Fruit fly (Drosophila melanogaster): Measurements from ENCODE around the gene b.

b gene

dm6 chr2L:13778648-13779047 is 42.4 kb upstream of the b start (continued):
- TF ChIP-seq CG6765 (GFP tag; optimal IDR thresholded peaks at IDR 0.05), result no peak
- TF ChIP-seq Kr (GFP tag; optimal IDR thresholded peaks at IDR 0.05), result no peak
- no peak for TF ChIP-seq CG14965 (GFP tag; optimal IDR thresholded peaks at IDR 0.05; ENCODE audit: borderline replicate concordance)
- peak; percentile 82 for TF ChIP-seq CG7839 (tag; optimal IDR thresholded peaks at IDR 0.05)
- peak; percentile 32 for TF ChIP-seq CG8944 (GFP tag; optimal IDR thresholded peaks at IDR 0.05)
- TF ChIP-seq Sox102F (GFP tag; optimal IDR thresholded peaks at IDR 0.05), result peak; percentile 80
- peak; percentile 67 for TF ChIP-seq CG10979 (tag; optimal IDR thresholded peaks at IDR 0.05)
- TF ChIP-seq otp (GFP tag; IDR thresholded peaks at IDR 0.05), result no peak
- TF ChIP-seq dimm (GFP tag; IDR thresholded peaks at IDR 0.05), result no peak
- no peak for TF ChIP-seq inv (GFP tag; IDR thresholded peaks at IDR 0.05; ENCODE audit: partially characterized antibody)
- TF ChIP-seq ham (GFP tag; IDR thresholded peaks at IDR 0.05), result no peak
- peak; percentile 9; the same call in 1 of the 2 replicates for TF ChIP-seq CG31224 (GFP tag; IDR thresholded peaks at IDR 0.05)
- no peak for TF ChIP-seq CG11723 (GFP tag; optimal IDR thresholded peaks at IDR 0.05)
- TF ChIP-seq tio (GFP tag; optimal IDR thresholded peaks at IDR 0.05), result peak; percentile 56
- TF ChIP-seq Dbx (GFP tag; IDR thresholded peaks at IDR 0.05), result no peak; the same call in 2 of the 3 replicates
- peak; percentile 33 to 44 for TF ChIP-seq chif (GFP tag; optimal IDR thresholded peaks at IDR 0.05)
- peak; percentile 76 for TF ChIP-seq CG12391 (tag; optimal IDR thresholded peaks at IDR 0.05)
- TF ChIP-seq da (GFP tag; optimal IDR thresholded peaks at IDR 0.05), result peak; percentile 38
- no peak for TF ChIP-seq NK7.1 (GFP tag; optimal IDR thresholded peaks at IDR 0.05)
- no peak for TF ChIP-seq CG42726 (GFP tag; IDR thresholded peaks at IDR 0.05; ENCODE audit: partially characterized antibody)
- no peak for TF ChIP-seq slp2 (GFP tag; optimal IDR thresholded peaks at IDR 0.05)
- no peak for TF ChIP-seq schlank (tag; optimal IDR thresholded peaks at IDR 0.05)
- TF ChIP-seq CG18619 (GFP tag; optimal IDR thresholded peaks at IDR 0.05), result peak; percentile 19
- TF ChIP-seq CG17328 (GFP tag; IDR thresholded peaks at IDR 0.05), result 0 out of 2 replicates have a peak, but pooled peaks have one; percentile 19
- TF ChIP-seq Taf1 (GFP tag; IDR thresholded peaks at IDR 0.05), result peak; percentile 46; the same call in 1 of the 2 replicates
- TF ChIP-seq CG31388 (GFP tag; optimal IDR thresholded peaks at IDR 0.05), result no peak
- no peak for TF ChIP-seq CG3726 (GFP tag; IDR thresholded peaks at IDR 0.05)
- peak in 1 of 2 experiments; percentile 46 for TF ChIP-seq bsh (GFP tag; optimal IDR thresholded peaks at IDR 0.05)
- no peak for TF ChIP-seq Blimp-1 (GFP tag; optimal IDR thresholded peaks at IDR 0.05)
- no peak for TF ChIP-seq insv (GFP tag; optimal IDR thresholded peaks at IDR 0.05)
- TF ChIP-seq Max (GFP tag; optimal IDR thresholded peaks at IDR 0.05), result peak; percentile 45
- TF ChIP-seq toy (GFP tag; IDR thresholded peaks at IDR 0.05), result no peak
- TF ChIP-seq CG9727 (GFP tag; optimal IDR thresholded peaks at IDR 0.05), result peak; percentile 61
- no peak for TF ChIP-seq crc (GFP tag; optimal IDR thresholded peaks at IDR 0.05)
- TF ChIP-seq E2f2 (GFP tag; IDR thresholded peaks at IDR 0.05), result peak; percentile 38; the same call in 1 of the 2 replicates
- no peak for TF ChIP-seq CG9876 (GFP tag; optimal IDR thresholded peaks at IDR 0.05)
- peak; percentile 40 for TF ChIP-seq CG13775 (GFP tag; optimal IDR thresholded peaks at IDR 0.05)
- no peak for TF ChIP-seq CG8281 (tag; optimal IDR thresholded peaks at IDR 0.05)
- TF ChIP-seq CG4360 (GFP tag; IDR thresholded peaks at IDR 0.05), result no peak
- TF ChIP-seq GATAe (GFP tag; conservative IDR thresholded peaks at IDR 0.05), result no peak
- peak; percentile 41 for TF ChIP-seq CG2875 (GFP tag; optimal IDR thresholded peaks at IDR 0.05)
- peak; percentile 67 for TF ChIP-seq Abd-B (GFP tag; optimal IDR thresholded peaks at IDR 0.05)
- 0 out of 2 replicates have a peak, but pooled peaks have one; percentile 7 for TF ChIP-seq H2.0 (GFP tag; IDR thresholded peaks at IDR 0.05)
- no peak for TF ChIP-seq BEAF-32 (GFP tag; optimal IDR thresholded peaks at IDR 0.05)
- TF ChIP-seq CG18476 (GFP tag; optimal IDR thresholded peaks at IDR 0.05), result peak; percentile 54
- TF ChIP-seq CG8924 (tag; optimal IDR thresholded peaks at IDR 0.05), result peak; percentile 81
- no peak for TF ChIP-seq Dip3 (GFP tag; optimal IDR thresholded peaks at IDR 0.05)
- TF ChIP-seq CG4617 (GFP tag; optimal IDR thresholded peaks at IDR 0.05; ENCODE audit: borderline replicate concordance), result no peak
- TF ChIP-seq Optix (GFP tag; IDR thresholded peaks at IDR 0.05), result no peak
- TF ChIP-seq ken (GFP tag; IDR thresholded peaks at IDR 0.05), result peak; percentile 20; the same call in 1 of the 3 replicates

Measured in whole organism, embryonic.